Fruit fly (Drosophila melanogaster) whole organism, prepupa: ENCODE results near the gene pall.

Experiments used
- CG11294 ChIP-seq: fragments of 200-800 bp; sonication (Bioruptor generic); IDR thresholded peaks from 2 replicates; pipeline ENCODE4 v1.3.6; 2022; ENCODE audit warnings: missing biosample characterization, missing genetic modification characterization
- CG11762 ChIP-seq: fragments of 200-800 bp; sonication (Bioruptor generic); optimal IDR thresholded peaks from 3 replicates; lab custom pipeline; 2016; ENCODE audit warnings: missing biosample characterization, missing genetic modification characterization; ENCODE audit not compliant: insufficient read depth
- CG15336 ChIP-seq: fragments of 200-800 bp; sonication (Bioruptor generic); IDR thresholded peaks from 2 replicates; pipeline ENCODE4 v1.3.6; 2022; ENCODE audit warnings: missing biosample characterization, missing genetic modification characterization
- CG1621 ChIP-seq: fragments of 200-800 bp; sonication (Bioruptor generic); optimal IDR thresholded peaks from 3 replicates; lab custom pipeline; 2018; ENCODE audit warnings: missing biosample characterization, mild to moderate bottlenecking, missing genetic modification characterization
- CG16779 ChIP-seq: fragments of 200-800 bp; sonication (Bioruptor generic); optimal IDR thresholded peaks from 3 replicates; lab custom pipeline; 2017; ENCODE audit warnings: missing biosample characterization, mild to moderate bottlenecking, missing genetic modification characterization
- CG6792 ChIP-seq: fragments of 200-800 bp; sonication (Bioruptor generic); optimal IDR thresholded peaks from 3 replicates; lab custom pipeline; 2016; ENCODE audit warnings: missing biosample characterization, missing genetic modification characterization
- CG7368 ChIP-seq: fragments of 200-800 bp; sonication (Bioruptor generic); optimal IDR thresholded peaks from 3 replicates; lab custom pipeline; 2016; ENCODE audit warnings: missing biosample characterization, missing genetic modification characterization
- CG8319 ChIP-seq: fragments of 200-800 bp; sonication (Bioruptor generic); optimal IDR thresholded peaks from 3 replicates; lab custom pipeline; 2016; ENCODE audit warnings: missing biosample characterization, missing genetic modification characterization
- acj6 ChIP-seq: fragments of 200-800 bp; sonication (Bioruptor generic); optimal IDR thresholded peaks from 3 replicates; lab custom pipeline; 2016; ENCODE audit warnings: missing biosample characterization, missing genetic modification characterization
- dac ChIP-seq: fragments of 200-800 bp; sonication (Bioruptor generic); optimal IDR thresholded peaks from 2 replicates; lab custom pipeline; 2017; ENCODE audit warnings: missing biosample characterization, mild to moderate bottlenecking, missing genetic modification characterization
- ss ChIP-seq, 2 experiments: fragments of 200-800 bp; sonication (Bioruptor generic); optimal IDR thresholded peaks; 2 replicates in 1 of 2; 3 replicates in 1 of 2; lab custom pipeline; 2017 to 2018; ENCODE audit warnings: mild to moderate bottlenecking in 2 of 2, missing biosample characterization in 2 of 2, missing genetic modification characterization in 2 of 2, moderate library complexity in 1 of 2

- TF ChIP-seq dac: no peak
- no peak for TF ChIP-seq CG11294 (GFP tag; lab: Robert Waterston, UW)
- TF ChIP-seq CG1621: no peak
- TF ChIP-seq CG6792 (GFP tag; lab: Kevin White, UChicago): no peak
- no peak for TF ChIP-seq CG7368 (GFP tag; lab: Kevin White, UChicago)
- no peak for TF ChIP-seq CG16779 (tag; lab: Kevin White, UChicago)
- TF ChIP-seq CG15336 (GFP tag; lab: Robert Waterston, UW): no peak
- TF ChIP-seq acj6: peak; percentile 9
- no peak for TF ChIP-seq CG11762
- no peak for TF ChIP-seq CG8319 (GFP tag; lab: Kevin White, UChicago)
- TF ChIP-seq ss (GFP tag; optimal IDR thresholded peaks at IDR 0.05; lab: Kevin White, UChicago): peak; percentile 4 to 9
Observed at dm6 chr3L:9505007-9505712, 17.6 kb upstream of the pall start, which contains the start of gene path.
